Fruit fly (Drosophila melanogaster): ENCODE data around the gene Glyp.

Glyp gene

DNA sequence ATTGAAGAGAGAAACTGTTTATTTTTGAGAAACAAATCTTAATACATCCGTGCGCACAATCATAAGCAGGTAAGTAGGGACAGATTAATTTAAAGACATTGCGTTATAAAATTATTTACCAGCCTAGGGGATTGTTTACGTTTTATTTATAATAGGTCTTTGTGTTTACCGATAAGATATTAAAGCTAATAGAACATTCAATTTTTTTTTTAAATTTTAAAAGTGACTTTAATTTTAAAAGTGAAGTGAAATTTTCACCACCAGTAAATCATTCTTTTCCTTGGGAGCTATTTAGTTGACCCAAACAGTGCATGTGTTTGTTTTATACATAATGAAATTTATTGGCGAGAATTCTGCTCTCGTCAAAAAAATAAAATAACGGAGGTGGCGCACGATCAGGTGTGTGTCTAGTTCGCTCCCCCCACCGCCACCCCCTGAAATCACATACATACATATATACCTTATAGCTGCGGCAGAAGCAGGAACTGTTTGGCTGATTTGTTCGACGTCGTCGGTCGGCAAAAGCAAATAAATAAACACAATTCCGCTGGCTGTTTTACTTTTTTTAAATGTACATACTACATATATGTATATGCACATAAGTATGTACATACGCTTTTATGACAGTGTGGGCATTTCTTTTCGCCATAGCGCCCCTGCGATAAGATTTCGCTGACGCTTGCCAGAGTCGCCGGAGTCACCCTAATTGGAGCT, 45.5 kb downstream of the Glyp start (continued):
- peak; percentile 68 for TF ChIP-seq lab (GFP tag; optimal IDR thresholded peaks at IDR 0.05)
- TF ChIP-seq CG16813 (GFP tag; IDR thresholded peaks at IDR 0.05; ENCODE audit: partially characterized antibody): no peak
- TF ChIP-seq Hr51 (GFP tag; optimal IDR thresholded peaks at IDR 0.05): peak in 1 of 2 experiments; percentile 77
- TF ChIP-seq tio (GFP tag; optimal IDR thresholded peaks at IDR 0.05): peak; percentile 50
- no peak for TF ChIP-seq stwl (tag; optimal IDR thresholded peaks at IDR 0.05)
- TF ChIP-seq rib (GFP tag; IDR thresholded peaks at IDR 0.05): peak; percentile 36; the same call in 1 of the 2 replicates
- TF ChIP-seq Dbx (GFP tag; IDR thresholded peaks at IDR 0.05): peak; percentile 65; the same call in 2 of the 3 replicates
- no peak for TF ChIP-seq gce (GFP tag; IDR thresholded peaks at IDR 0.05)
- no peak for TF ChIP-seq CG34376 (GFP tag; optimal IDR thresholded peaks at IDR 0.05)
- peak; percentile 53 for TF ChIP-seq D19B (GFP tag; optimal IDR thresholded peaks at IDR 0.05)
- no peak for TF ChIP-seq dm (GFP tag; optimal IDR thresholded peaks at IDR 0.05)
- TF ChIP-seq CG11723 (GFP tag; optimal IDR thresholded peaks at IDR 0.05): no peak
- TF ChIP-seq CG10267 (tag; optimal IDR thresholded peaks at IDR 0.05): peak; percentile 17
- no peak for TF ChIP-seq CG4328 (GFP tag; optimal IDR thresholded peaks at IDR 0.05)
- no peak for TF ChIP-seq schlank (tag; optimal IDR thresholded peaks at IDR 0.05)
- peak; percentile 15 for TF ChIP-seq tap (tag; optimal IDR thresholded peaks at IDR 0.05)
- TF ChIP-seq ken (GFP tag; IDR thresholded peaks at IDR 0.05): no peak
- TF ChIP-seq CG15514 (GFP tag; optimal IDR thresholded peaks at IDR 0.05): peak; percentile 49
- peak; percentile 28 for TF ChIP-seq CG6854 (GFP tag; optimal IDR thresholded peaks at IDR 0.05)
- TF ChIP-seq peb (GFP tag; IDR thresholded peaks at IDR 0.05): no peak
- 0 out of 2 replicates have a peak, but pooled peaks have one; percentile 28 for TF ChIP-seq wor (GFP tag; IDR thresholded peaks at IDR 0.05)
- no peak for TF ChIP-seq lola (GFP tag; optimal IDR thresholded peaks at IDR 0.05)
- no peak for TF ChIP-seq lbe (GFP tag; optimal IDR thresholded peaks at IDR 0.05)
- TF ChIP-seq Myb (GFP tag; optimal IDR thresholded peaks at IDR 0.05): no peak
- no peak for TF ChIP-seq CG15073 (GFP tag; optimal IDR thresholded peaks at IDR 0.05)
- peak; percentile 44 for TF ChIP-seq Usf (GFP tag; optimal IDR thresholded peaks at IDR 0.05)
- no peak for TF ChIP-seq br (optimal IDR thresholded peaks at IDR 0.05)
- no peak for TF ChIP-seq klu (GFP tag; IDR thresholded peaks at IDR 0.05)
- TF ChIP-seq CG1602 (GFP tag; optimal IDR thresholded peaks at IDR 0.05): peak; percentile 18
- TF ChIP-seq Vsx1 (GFP tag; optimal IDR thresholded peaks at IDR 0.05): no peak
- peak; percentile 18 for TF ChIP-seq CG15696 (tag; optimal IDR thresholded peaks at IDR 0.05)
- TF ChIP-seq CG1529 (GFP tag; optimal IDR thresholded peaks at IDR 0.05): no peak
- TF ChIP-seq CG13296 (GFP tag; optimal IDR thresholded peaks at IDR 0.05): peak; percentile 68
- TF ChIP-seq CG10654 (GFP tag; optimal IDR thresholded peaks at IDR 0.05): no peak
- no peak for TF ChIP-seq p53 (GFP tag; optimal IDR thresholded peaks at IDR 0.05)
- no peak for TF ChIP-seq pzg (GFP tag; optimal IDR thresholded peaks at IDR 0.05)
- TF ChIP-seq repo (GFP tag; optimal IDR thresholded peaks at IDR 0.05): no peak
- TF ChIP-seq CG1024 (GFP tag; IDR thresholded peaks at IDR 0.05): no peak
- TF ChIP-seq HLHmδ (GFP tag; optimal IDR thresholded peaks at IDR 0.05): no peak
- TF ChIP-seq CG6254 (GFP tag; optimal IDR thresholded peaks at IDR 0.05): no peak
- TF ChIP-seq hb (GFP tag; IDR thresholded peaks at IDR 0.05; ENCODE audit: partially characterized antibody): no peak
- no peak for TF ChIP-seq Dfd (GFP tag; optimal IDR thresholded peaks at IDR 0.05)
- no peak for TF ChIP-seq CG2889 (GFP tag; IDR thresholded peaks at IDR 0.05)
- no peak for TF ChIP-seq CG16779 (GFP tag; IDR thresholded peaks at IDR 0.05)
- TF ChIP-seq CG4707 (GFP tag; optimal IDR thresholded peaks at IDR 0.05): no peak
- peak; percentile 54 for TF ChIP-seq phol (tag; optimal IDR thresholded peaks at IDR 0.05)
- no peak for TF ChIP-seq tll (GFP tag; optimal IDR thresholded peaks at IDR 0.05)
- peak; percentile 49 for TF ChIP-seq odd (GFP tag; optimal IDR thresholded peaks at IDR 0.05)
- no peak for TF ChIP-seq z (GFP tag; IDR thresholded peaks at IDR 0.05)
